Worm (Caenorhabditis elegans) whole organism, L3 larva: ENCODE results near the gene F52C9.5.

Experiments
- ama-1 ChIP-seq: fragments of 150-350 bp; optimal IDR thresholded peaks from 2 replicates; lab custom pipeline; 2018
- egl-27 ChIP-seq: sonication (generic microtip); optimal IDR thresholded peaks from 4 replicates; lab custom pipeline; 2017; ENCODE audit warnings: missing biosample characterization, missing genetic modification reagents, missing genetic modification characterization
- elt-1 ChIP-seq: fragments of 150-350 bp; optimal IDR thresholded peaks from 2 replicates; lab custom pipeline; 2014; ENCODE audit warnings: missing biosample characterization, missing genetic modification characterization
- elt-3 ChIP-seq, 3 experiments: fragments of 150-350 bp in 1 of 3; sonication (generic microtip) in 2 of 3; optimal IDR thresholded peaks; 2 replicates in 2 of 3; 4 replicates in 1 of 3; lab custom pipeline; 2014 to 2017; ENCODE audit warnings: missing biosample characterization in 3 of 3, missing genetic modification characterization in 3 of 3
- fkh-10 ChIP-seq: sonication (generic microtip); optimal IDR thresholded peaks from 2 replicates; lab custom pipeline; 2017; ENCODE audit warnings: missing biosample characterization, missing genetic modification reagents, missing genetic modification characterization
- lin-15B ChIP-seq: fragments of 150-350 bp; optimal IDR thresholded peaks from 2 replicates; lab custom pipeline; 2014; ENCODE audit warnings: missing biosample characterization, missing genetic modification characterization
- mdl-1 ChIP-seq: fragments of 150-350 bp; optimal IDR thresholded peaks from 2 replicates; lab custom pipeline; 2014; ENCODE audit warnings: missing biosample characterization, missing genetic modification characterization
- nhr-11 ChIP-seq: fragments of 150-350 bp; optimal IDR thresholded peaks from 2 replicates; lab custom pipeline; 2014; ENCODE audit warnings: missing biosample characterization, missing genetic modification characterization
- nhr-12 ChIP-seq: fragments of 150-350 bp; optimal IDR thresholded peaks from 2 replicates; lab custom pipeline; 2014; ENCODE audit warnings: missing biosample characterization, missing genetic modification characterization
- nhr-237 ChIP-seq: fragments of 150-350 bp; optimal IDR thresholded peaks from 2 replicates; lab custom pipeline; 2014; ENCODE audit warnings: missing biosample characterization, missing genetic modification characterization
- sea-2 ChIP-seq: fragments of 150-350 bp; sonication (generic microtip); optimal IDR thresholded peaks from 4 replicates; lab custom pipeline; 2014; ENCODE audit warnings: missing biosample characterization, missing genetic modification reagents, missing genetic modification characterization
- skn-1 ChIP-seq: fragments of 150-350 bp; optimal IDR thresholded peaks from 2 replicates; lab custom pipeline; 2014; ENCODE audit warnings: missing biosample characterization, missing genetic modification characterization
- ztf-4 ChIP-seq: fragments of 150-350 bp; optimal IDR thresholded peaks from 2 replicates; lab custom pipeline; 2014; ENCODE audit warnings: missing biosample characterization, missing genetic modification characterization

DNA sequence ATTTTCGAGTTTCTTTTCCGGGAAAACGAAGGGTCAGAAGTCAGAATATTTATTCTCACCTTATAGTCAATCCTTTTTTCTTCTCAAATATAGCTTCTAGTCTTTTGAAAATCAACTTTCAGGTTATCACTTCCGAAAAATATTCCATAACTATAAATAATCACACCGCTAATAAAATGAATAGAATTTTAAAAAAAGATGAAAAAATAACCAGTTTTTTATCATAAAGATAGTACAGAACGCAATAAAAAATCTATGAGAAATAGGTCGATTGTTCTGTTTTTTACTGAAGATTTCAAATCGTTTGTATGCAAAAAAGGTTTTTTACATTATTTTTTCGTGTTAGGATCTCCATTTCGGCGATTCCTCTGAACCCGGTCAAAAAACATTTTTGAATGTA, 11.8 kb upstream of the F52C9.5 start:
- no peak for TF ChIP-seq ztf-4 (tag; lab: Kevin White, UChicago)
- no peak for TF ChIP-seq nhr-237
- TF ChIP-seq skn-1 (tag; lab: Kevin White, UChicago) = no peak
- TF ChIP-seq elt-1 (tag; lab: Kevin White, UChicago) = no peak
- TF ChIP-seq elt-3 (tag; optimal IDR thresholded peaks at IDR 0.05; lab: Kevin White, UChicago) = no peak
- no peak for TF ChIP-seq lin-15B (tag; lab: Kevin White, UChicago)
- TF ChIP-seq nhr-12 (tag; lab: Kevin White, UChicago) = no peak
- TF ChIP-seq fkh-10 (GFP tag; lab: Kevin White, UChicago) = no peak
- no peak for TF ChIP-seq sea-2
- TF ChIP-seq egl-27 (tag; lab: Kevin White, UChicago) = no peak
- TF ChIP-seq mdl-1 (tag; lab: Kevin White, UChicago) = no peak
- no peak for TF ChIP-seq ama-1 (lab: Kevin White, UChicago)
- no peak for TF ChIP-seq nhr-11
